Worm (Caenorhabditis elegans): ENCODE data around the gene C24A3.9.

ce11 chrX:9045913-9046312 is 35.6 kb upstream of the C24A3.9 start, which contains the start of gene prdm-14:
- TF ChIP-seq aly-2 (tag; optimal IDR thresholded peaks at IDR 0.05), result no peak
- TF ChIP-seq lin-35 (GFP tag; optimal IDR thresholded peaks at IDR 0.05), result no peak

Measured in whole organism, L1 larva.